Worm (Caenorhabditis elegans) whole organism, L4/young adult: Measurements from ENCODE around the gene srh-56.

Experiments used
- W03F9.2 ChIP-seq: fragments of 150-350 bp; optimal IDR thresholded peaks from 2 replicates; lab custom pipeline; 2014; ENCODE audit warnings: missing biosample characterization, missing genetic modification characterization
- dao-5 ChIP-seq: sonication (generic microtip); optimal IDR thresholded peaks from 2 replicates; lab custom pipeline; 2016; ENCODE audit warnings: missing genotype, missing genetic modification characterization, moderate library complexity, missing compliant biosample characterization
- him-1 ChIP-seq: sonication (generic microtip); optimal IDR thresholded peaks from 2 replicates; lab custom pipeline; 2016; ENCODE audit warnings: missing genotype, missing genetic modification reagents, missing genetic modification characterization, missing compliant biosample characterization

The srh-56 gene

DNA sequence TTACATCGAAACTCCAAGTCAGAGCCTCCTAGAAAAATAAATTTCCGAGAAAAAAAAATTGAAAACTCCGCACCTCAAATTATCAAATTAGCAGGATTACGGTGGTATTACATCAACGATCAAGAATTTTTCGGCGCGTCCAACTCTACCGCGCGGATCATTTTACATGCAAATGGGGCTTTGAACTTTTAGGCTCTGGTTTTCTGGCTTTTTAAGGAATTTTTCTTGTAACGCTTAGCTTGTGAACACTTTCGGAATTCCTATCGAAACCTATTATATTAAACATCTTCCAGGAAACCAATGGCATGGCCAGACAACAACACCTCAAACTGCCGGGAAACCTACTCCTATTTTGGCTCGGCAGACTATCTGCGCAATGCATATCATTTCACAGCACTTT lies at the start of gene srh-56:
Gene srh-56, plus strand, starts transcription at position 301 of the 400 bp plus-strand sequence.
- TF ChIP-seq him-1 (tag; lab: Kevin White, UChicago) = no peak

DNA sequence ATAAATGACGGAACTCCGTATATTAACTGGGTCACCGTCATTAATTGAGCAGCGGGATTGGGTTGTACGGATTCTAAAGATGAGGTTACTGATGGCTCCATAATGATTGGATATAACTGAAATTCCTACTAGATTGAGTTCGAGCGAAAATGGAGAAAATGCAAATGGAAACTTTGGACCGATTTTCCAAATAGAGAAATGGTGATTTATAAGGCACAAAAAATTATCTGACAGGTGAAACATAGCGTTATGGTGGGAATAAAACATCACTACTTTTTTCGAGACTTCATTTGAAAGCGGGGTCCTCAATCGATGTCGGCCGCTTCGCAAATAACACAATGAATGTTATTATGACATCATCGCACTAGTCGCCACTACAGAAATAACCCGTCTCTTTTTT lies 49.1 kb upstream of the srh-56 start, which contains the start of gene srg-60:
Gene srg-60, minus strand, starts transcription at position 101 of the 400 bp plus-strand sequence.
- TF ChIP-seq W03F9.2 (tag; lab: Kevin White, UChicago) (no peak), him-1 (tag; lab: Kevin White, UChicago) (no peak), dao-5 (no peak)

DNA sequence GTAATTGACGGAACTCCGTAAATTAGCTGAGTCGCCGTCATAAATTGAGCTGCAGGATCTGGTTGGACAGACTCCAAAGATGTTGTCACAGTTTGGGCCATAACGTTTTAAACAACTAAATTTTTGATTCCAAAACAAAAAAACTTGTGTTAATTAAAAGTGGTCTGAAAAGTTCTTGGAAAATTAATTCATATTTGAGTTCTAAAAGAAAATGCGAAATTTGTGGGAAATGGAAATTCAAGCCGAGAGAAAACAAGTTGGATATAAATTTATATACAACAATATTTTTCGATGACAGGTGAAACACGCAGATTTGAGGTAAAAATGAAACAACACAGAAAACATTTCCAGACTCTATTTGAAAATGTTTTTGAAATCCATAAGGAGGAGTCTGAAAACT lies 46.4 kb upstream of the srh-56 start, which contains the start of gene srg-59:
Gene srg-59, minus strand, starts transcription at position 101 of the 400 bp plus-strand sequence.
- TF ChIP-seq dao-5 = no peak
- no peak for TF ChIP-seq him-1 (tag; lab: Kevin White, UChicago)
- no peak for TF ChIP-seq W03F9.2 (tag; lab: Kevin White, UChicago)

DNA sequence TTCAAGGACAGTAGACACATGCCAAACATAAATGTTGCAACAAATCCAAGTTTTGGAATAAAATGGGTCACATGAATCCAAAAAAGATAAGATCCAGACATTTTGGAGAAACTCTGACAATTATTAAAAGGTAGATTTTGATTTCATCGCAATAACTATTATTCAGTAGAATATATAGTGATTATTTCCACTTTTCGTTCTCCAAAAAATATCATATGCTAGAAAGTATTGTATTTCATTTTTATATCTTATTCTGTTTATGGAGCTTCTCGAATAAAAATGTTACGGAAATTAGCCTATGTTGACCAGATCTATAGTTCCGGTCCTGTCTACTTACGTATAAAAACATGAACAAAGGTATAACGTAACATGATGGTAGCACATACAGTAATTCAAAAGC lies 44.6 kb upstream of the srh-56 start, which contains the start of gene str-13:
Gene str-13, minus strand, starts transcription at position 101 of the 400 bp plus-strand sequence.
- no peak for TF ChIP-seq him-1 (tag; lab: Kevin White, UChicago)
- TF ChIP-seq W03F9.2 (tag; lab: Kevin White, UChicago) = no peak
- TF ChIP-seq dao-5 = no peak

DNA sequence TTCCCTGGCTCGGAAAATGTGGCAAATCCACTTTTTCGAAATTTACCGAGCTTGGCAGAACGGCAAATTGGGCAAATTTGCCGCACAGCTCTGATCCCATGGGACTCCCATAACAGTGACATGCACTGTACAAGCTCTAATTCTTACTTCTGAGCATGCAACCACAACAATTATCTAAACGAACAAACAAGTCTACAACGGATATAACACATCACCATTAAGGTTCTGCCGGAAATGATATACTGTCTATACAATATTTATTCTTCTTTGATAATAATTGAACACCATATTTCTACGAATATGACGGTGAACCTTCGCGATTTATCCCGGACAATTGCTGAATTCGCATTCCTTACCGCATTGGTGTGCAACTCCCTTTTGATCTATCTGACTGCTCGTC lies 43.4 kb upstream of the srh-56 start, which contains the start of gene str-33:
Gene str-33, plus strand, starts transcription at position 301 of the 400 bp plus-strand sequence.
- TF ChIP-seq dao-5 (no peak), W03F9.2 (tag; lab: Kevin White, UChicago) (no peak), him-1 (tag; lab: Kevin White, UChicago) (no peak)

DNA sequence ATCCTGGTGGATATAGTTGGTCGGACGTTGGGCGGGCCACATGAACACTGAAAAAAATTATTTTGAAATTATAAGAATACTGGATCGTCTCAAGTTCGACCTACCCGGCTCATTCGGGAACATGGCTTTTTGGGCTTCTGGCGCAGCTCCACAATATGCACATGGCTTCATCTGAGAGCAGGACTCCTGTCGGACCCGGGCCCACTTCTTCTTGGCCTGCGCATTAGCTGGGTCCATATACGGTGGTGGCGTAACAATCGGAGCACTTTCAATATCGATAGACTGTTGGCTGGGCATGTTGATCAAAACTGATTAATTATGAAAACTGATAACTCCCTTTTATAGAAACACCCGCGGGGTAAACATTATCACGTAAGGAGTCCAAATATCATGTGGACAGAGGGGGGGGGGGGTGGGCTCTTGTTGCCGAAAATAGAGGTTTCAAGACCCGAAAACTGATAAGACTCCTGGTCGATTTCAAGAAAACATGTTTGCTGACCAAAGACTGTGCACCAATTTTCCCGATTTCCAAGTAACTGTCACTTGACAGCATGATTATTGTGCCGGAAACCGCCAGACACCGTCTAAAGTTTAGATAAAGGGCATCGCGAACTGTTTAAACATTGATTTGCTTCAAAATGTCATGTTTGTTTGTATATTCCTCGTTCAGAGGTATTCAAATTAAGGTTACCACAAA lies 40.7 kb upstream of the srh-56 start, which contains the start of gene dod-3:
Gene dod-3, minus strand, starts transcription at position 315 of the 697 bp plus-strand sequence.
- no peak for TF ChIP-seq dao-5
- no peak for TF ChIP-seq him-1 (tag; lab: Kevin White, UChicago)
- no peak for TF ChIP-seq W03F9.2 (tag; lab: Kevin White, UChicago)

DNA sequence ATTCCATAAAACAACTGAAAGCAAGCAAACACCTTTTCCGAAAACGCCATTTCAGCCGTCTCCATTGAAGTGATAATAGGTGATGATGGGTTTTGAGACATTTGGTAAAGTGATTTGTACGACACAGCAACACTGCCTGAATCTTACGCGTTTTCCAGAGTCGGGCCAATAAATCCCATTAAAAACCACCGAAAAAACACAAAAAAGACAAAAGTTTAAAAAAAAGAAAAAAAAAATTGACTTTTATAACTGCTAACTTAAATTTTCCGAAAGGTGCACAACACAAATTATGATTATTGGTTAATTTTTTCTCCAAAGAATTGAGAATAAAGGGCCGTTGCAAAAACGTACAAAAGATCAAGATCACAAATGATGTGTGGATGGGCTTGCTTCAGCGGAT lies 37.3 kb upstream of the srh-56 start, which contains the start of gene srg-57:
Gene srg-57, minus strand, starts transcription at position 101 of the 400 bp plus-strand sequence.
- TF ChIP-seq him-1 (tag; lab: Kevin White, UChicago) (no peak), dao-5 (no peak), W03F9.2 (tag; lab: Kevin White, UChicago) (no peak)

DNA sequence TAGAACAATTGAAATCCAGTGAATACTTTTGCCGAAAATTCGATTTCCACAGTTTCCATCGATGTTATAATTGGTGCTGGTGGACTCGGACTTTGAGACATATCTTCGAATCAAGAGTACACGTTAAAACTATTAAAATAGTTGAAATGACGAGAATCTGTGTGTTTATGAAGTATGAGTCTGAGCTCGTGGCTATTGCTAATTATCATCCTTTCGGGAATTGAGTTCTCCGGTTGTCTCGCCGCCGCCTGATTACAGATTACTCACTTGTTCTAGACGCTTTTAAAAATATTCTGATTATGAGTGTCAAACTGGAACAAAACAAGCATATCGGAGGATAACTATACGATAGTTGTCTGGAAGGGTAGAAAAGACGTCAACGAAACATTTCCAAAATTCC lies 33.5 kb upstream of the srh-56 start, which contains the start of gene srg-56:
Gene srg-56, minus strand, starts transcription at position 101 of the 400 bp plus-strand sequence.
- TF ChIP-seq W03F9.2 (tag; lab: Kevin White, UChicago) (no peak), him-1 (tag; lab: Kevin White, UChicago) (no peak), dao-5 (no peak)

DNA sequence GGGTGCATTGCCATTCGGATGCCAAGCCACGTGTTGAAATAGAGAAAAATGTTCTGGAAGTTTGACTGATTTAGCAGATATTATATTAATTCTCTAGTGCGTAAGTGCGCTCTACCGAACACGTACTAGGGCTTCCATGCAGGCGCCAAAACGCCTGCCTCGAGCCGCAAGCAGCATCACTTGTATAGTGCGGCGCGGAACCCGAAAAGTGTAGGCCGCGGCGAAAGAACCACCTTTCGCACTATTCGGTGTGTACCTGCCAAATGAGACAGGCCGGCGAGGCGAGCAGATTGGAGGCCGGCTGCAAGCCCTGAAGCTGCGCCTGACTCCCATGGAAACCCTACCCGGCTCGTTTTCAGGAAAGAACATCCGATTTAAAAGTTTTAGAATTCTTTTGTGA lies 32.1 kb upstream of the srh-56 start:
- TF ChIP-seq dao-5 = no peak
- no peak for TF ChIP-seq W03F9.2 (tag; lab: Kevin White, UChicago)
- TF ChIP-seq him-1 (tag; lab: Kevin White, UChicago) = no peak

DNA sequence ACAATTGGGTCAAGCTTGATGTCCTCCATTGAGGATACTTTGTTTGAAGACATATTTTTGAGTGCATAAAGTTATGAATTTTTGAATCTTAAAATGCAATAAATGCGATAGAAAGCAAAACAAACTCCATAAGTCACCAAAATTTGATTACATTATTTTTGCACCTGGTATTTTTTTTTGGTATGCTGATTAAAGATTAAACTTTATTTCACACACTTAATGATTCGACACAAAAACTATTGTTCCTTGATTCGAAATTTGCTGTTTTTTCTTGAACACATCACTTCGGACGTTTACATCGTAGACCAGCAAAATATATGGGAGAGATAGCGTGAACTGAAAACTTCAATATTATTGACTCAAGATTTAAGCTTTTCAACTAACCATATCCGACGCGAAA lies 31.4 kb upstream of the srh-56 start, which contains the start of gene srg-61:
Gene srg-61, minus strand, starts transcription at position 101 of the 400 bp plus-strand sequence.
- no peak for TF ChIP-seq dao-5
- TF ChIP-seq W03F9.2 (tag; lab: Kevin White, UChicago) = no peak
- TF ChIP-seq him-1 (tag; lab: Kevin White, UChicago) = no peak

DNA sequence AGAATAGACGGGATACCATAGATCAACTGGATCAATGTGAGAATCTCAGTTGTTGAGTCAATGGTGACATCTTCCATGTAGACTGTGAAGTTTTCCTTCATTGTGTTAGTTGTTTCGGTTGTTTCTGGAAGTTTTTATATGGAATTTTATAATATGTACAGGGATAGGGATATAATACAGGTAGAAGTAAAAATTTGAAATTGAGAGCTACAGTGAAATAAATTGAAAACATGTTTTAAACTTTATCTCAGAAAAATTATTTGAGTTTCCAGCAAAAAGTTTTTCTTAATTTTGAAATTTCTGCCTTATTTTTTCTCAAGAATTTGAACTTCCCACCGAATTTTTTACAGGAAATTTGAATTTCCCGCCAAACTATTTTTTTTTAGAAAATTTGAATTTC lies 29.4 kb upstream of the srh-56 start, which contains the start of gene srg-62:
Gene srg-62, minus strand, starts transcription at position 101 of the 400 bp plus-strand sequence.
- TF ChIP-seq dao-5 (no peak), W03F9.2 (tag; lab: Kevin White, UChicago) (no peak)

DNA sequence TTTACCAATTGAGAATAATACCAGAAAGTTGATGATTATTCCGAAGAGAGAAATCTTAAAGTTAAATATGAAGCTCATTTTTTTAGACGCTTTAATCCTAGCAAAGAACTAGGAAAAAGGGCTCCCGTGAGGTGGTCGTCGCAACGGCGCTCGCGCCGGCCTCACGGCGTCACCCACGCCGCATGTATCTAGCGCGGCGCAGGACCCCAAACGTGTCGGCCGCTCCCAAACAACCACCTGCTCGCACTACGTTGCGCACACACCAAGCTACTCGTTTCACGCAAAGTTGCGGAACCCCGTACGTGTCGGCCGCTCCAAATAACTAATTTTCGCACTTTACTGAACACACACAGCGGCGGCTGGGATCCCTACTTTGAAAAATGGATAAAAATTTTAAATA lies 25.3 kb upstream of the srh-56 start:
- no peak for TF ChIP-seq W03F9.2 (tag; lab: Kevin White, UChicago)
- TF ChIP-seq him-1 (tag; lab: Kevin White, UChicago) = no peak
- no peak for TF ChIP-seq dao-5

DNA sequence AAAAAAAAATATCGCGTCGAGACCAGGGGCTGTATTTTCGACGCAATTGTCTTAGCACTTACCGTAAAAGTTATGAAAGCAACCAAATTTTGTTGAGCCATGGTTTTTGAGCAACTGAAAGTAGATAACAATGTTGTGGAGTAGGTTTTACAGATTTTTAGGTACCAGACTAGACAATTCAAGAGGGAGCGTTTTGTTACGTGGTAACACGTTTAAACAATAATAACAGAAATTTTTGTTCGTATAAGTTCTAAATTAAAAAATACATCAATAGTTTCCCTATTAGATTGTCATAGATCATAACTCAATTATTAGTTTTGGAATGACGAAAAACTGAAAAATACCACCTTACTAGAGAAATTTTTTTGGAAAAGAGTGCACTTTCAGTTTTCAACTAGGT lies 21.7 kb upstream of the srh-56 start, which contains the start of gene srx-24:
Gene srx-24, minus strand, starts transcription at position 101 of the 400 bp plus-strand sequence.
- TF ChIP-seq W03F9.2 (tag; lab: Kevin White, UChicago) (no peak), dao-5 (no peak), him-1 (tag; lab: Kevin White, UChicago) (no peak)

DNA sequence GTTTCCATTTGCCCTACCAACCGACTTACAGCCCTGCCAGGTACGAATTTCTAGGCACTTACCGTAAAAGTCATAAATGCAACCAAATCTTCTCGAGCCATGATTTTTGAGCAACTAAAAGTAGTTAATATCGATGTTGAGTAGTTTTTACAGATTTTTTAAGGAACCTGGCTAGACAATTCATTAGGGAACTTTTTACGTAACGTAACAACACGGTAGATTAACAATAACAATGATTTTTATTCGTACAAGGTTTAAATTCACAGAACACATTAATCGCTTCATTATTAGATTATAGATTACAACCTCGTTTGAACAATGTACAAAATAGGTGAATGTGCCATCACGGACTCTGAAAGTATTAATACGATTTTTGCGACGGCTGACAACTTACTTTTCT lies 18.7 kb upstream of the srh-56 start, which contains the start of gene srx-26:
Gene srx-26, minus strand, starts transcription at position 101 of the 400 bp plus-strand sequence.
- TF ChIP-seq him-1 (tag; lab: Kevin White, UChicago) = no peak
- TF ChIP-seq dao-5 = no peak
- no peak for TF ChIP-seq W03F9.2 (tag; lab: Kevin White, UChicago)
